Fruit fly (Drosophila melanogaster) whole organism, wandering third instar larva: Measurements from ENCODE around the gene CG3473.

Experiments
- brk ChIP-seq: fragments of 200-800 bp; sonication (Bioruptor generic); optimal IDR thresholded peaks from 2 replicates; lab custom pipeline; 2016; ENCODE audit warnings: missing biosample characterization, mild to moderate bottlenecking, missing genetic modification characterization
- lola ChIP-seq: fragments of >200 bp; optimal IDR thresholded peaks from 2 replicates; lab custom pipeline; 2017; ENCODE audit warnings: missing biosample characterization, missing genetic modification characterization

dm6 chr2L:14606112-14606511 lies 42.6 kb upstream of the CG3473 start:
- TF ChIP-seq brk (GFP tag; lab: Kevin White, UChicago) (no peak), lola (no peak)
